Fruit fly (Drosophila melanogaster) whole organism: ENCODE data around the gene CG10616.

Experiments
- CG8478 ChIP-seq: fragments of >200 bp; optimal IDR thresholded peaks from 2 replicates; lab custom pipeline; 2018; ENCODE audit warnings: inconsistent platforms
- Dll ChIP-seq: fragments of >200 bp; optimal IDR thresholded peaks from 2 replicates; lab custom pipeline; 2017
- EcR ChIP-seq, 2 experiments: fragments of >200 bp; optimal IDR thresholded peaks; 2 replicates each; lab custom pipeline; 2017; ENCODE audit warnings: missing biosample characterization in 2 of 2, missing genetic modification characterization in 2 of 2, missing genetic modification reagents in 2 of 2
- pan ChIP-seq: fragments of >200 bp; optimal IDR thresholded peaks from 2 replicates; lab custom pipeline; 2017
- psq ChIP-seq: fragments of >200 bp; optimal IDR thresholded peaks from 2 replicates; lab custom pipeline; 2017
- usp ChIP-seq: fragments of >200 bp; optimal IDR thresholded peaks from 2 replicates; lab custom pipeline; 2017; ENCODE audit warnings: missing biosample characterization, missing genetic modification characterization, mixed read lengths

- TF ChIP-seq Dll: peak; percentile 98
- TF ChIP-seq psq (lab: Kevin White, UChicago): no peak
- no peak for TF ChIP-seq usp
- TF ChIP-seq CG8478: no peak
- TF ChIP-seq pan (lab: Kevin White, UChicago): no peak
- TF ChIP-seq EcR (GFP tag; optimal IDR thresholded peaks at IDR 0.05; lab: Kevin White, UChicago): peak in 1 of 2 experiments; percentile 16
These were observed 18.4 kb downstream of the CG10616 start for dm6 chr3L:12489952-12490351.
